Fruit fly (Drosophila melanogaster) Kc167 (cell line): ENCODE data around the gene rump.
A peak's percentile ranks its signal among the peaks of the same experiment; 100 is the strongest.

Experiments
- Sin3A ChIP-seq: fragments of >200 bp; optimal IDR thresholded peaks from 2 replicates; lab custom pipeline; 2018; ENCODE audit warnings: missing external identifiers
- h ChIP-seq: fragments of >200 bp; optimal IDR thresholded peaks from 3 replicates; lab custom pipeline; 2018; ENCODE audit warnings: missing external identifiers
- insv ChIP-seq: fragments of >200 bp; optimal IDR thresholded peaks from 3 replicates; lab custom pipeline; 2018; ENCODE audit warnings: missing external identifiers
- psq ChIP-seq: fragments of >200 bp; optimal IDR thresholded peaks from 2 replicates; lab custom pipeline; 2017; ENCODE audit warnings: missing external identifiers
- ttk ChIP-seq: sonication (Bioruptor generic); optimal IDR thresholded peaks from 2 replicates; lab custom pipeline; 2017; ENCODE audit warnings: missing external identifiers

DNA sequence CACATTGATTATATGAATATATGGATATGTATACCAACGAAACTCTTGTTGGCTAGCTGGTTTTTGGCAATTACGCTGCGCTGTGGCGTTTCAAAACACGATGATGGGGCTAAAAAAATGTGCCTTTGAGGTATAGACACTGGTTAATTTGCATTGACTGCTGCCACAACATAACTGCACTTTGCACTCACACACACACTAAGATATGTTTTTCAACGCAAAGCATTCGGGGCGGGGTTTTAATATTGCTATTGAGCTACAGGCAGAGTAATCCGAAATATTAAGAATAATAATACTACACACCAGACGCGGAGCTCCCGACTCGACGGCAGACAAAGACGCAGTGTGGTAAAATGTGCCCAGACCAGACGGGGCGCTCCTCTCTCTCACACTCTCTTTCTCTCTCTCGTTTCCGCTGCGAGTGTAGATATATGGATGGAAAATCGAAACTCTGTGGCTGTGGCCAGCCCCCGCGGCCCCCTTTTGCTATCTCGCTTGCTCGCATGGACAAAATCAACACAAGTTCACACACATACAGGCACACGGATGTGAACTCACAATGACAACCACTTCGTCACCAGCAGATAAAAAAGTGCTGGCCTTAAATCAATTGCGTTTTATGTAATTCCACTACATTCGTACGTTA, 41.0 kb upstream of the rump start:
- TF ChIP-seq h (lab: Kevin White, UChicago) = no peak
- no peak for TF ChIP-seq ttk (lab: Kevin White, UChicago)
- no peak for TF ChIP-seq Sin3A
- no peak for TF ChIP-seq psq (lab: Kevin White, UChicago)
- peak; percentile 82 for TF ChIP-seq insv (lab: Kevin White, UChicago)
